Worm (Caenorhabditis elegans) whole organism, young adult: ENCODE data around the gene C16C8.27.

Source experiments
- B0019.2 ChIP-seq: fragments of 200-800 bp; sonication (Bioruptor generic); conservative IDR thresholded peaks from 2 replicates; pipeline ENCODE4 v1.3.6; 2022; ENCODE audit warnings: missing genetic modification reagents, missing genetic modification characterization, missing compliant biosample characterization
- B0035.1 ChIP-seq: sonication (generic microtip); optimal IDR thresholded peaks from 2 replicates; lab custom pipeline; 2016; ENCODE audit warnings: missing genetic modification characterization, mild to moderate bottlenecking, missing compliant biosample characterization, missing genotype, missing genetic modification reagents
- B0261.1 ChIP-seq: sonication (generic microtip); optimal IDR thresholded peaks from 2 replicates; lab custom pipeline; 2016; ENCODE audit warnings: mild to moderate bottlenecking, missing genetic modification characterization, moderate library complexity, missing compliant biosample characterization
- D2030.7 ChIP-seq: fragments of 200-800 bp; sonication (Bioruptor generic); IDR thresholded peaks from 2 replicates; pipeline ENCODE4 v1.3.6; 2022; ENCODE audit warnings: missing genetic modification reagents, missing genetic modification characterization, missing compliant biosample characterization
- F33H1.4 ChIP-seq: fragments of 200-800 bp; sonication (Bioruptor generic); IDR thresholded peaks from 2 replicates; pipeline ENCODE4 v1.3.6; 2022; ENCODE audit warnings: missing genetic modification reagents, missing genetic modification characterization, missing compliant biosample characterization
- F57A8.1 ChIP-seq: fragments of 200-800 bp; sonication (Bioruptor generic); optimal IDR thresholded peaks from 2 replicates; lab custom pipeline; 2018; ENCODE audit warnings: mild to moderate bottlenecking, missing genetic modification characterization, moderate library complexity, missing compliant biosample characterization
- K11D2.4 ChIP-seq: fragments of 200-800 bp; sonication (Bioruptor generic); IDR thresholded peaks from 2 replicates; pipeline ENCODE4 v1.3.6; 2022; ENCODE audit warnings: missing genetic modification reagents, missing genetic modification characterization, missing compliant biosample characterization
- K12H6.12 ChIP-seq: fragments of 200-800 bp; sonication (Bioruptor generic); optimal IDR thresholded peaks from 2 replicates; lab custom pipeline; 2018; ENCODE audit warnings: mild to moderate bottlenecking, missing genetic modification characterization, missing compliant biosample characterization
- T26A5.8 ChIP-seq: sonication (generic microtip); optimal IDR thresholded peaks from 2 replicates; lab custom pipeline; 2016; ENCODE audit warnings: missing genetic modification characterization, missing compliant biosample characterization
- aptf-2 ChIP-seq: fragments of 200-800 bp; sonication (Bioruptor generic); conservative IDR thresholded peaks from 2 replicates; pipeline ENCODE4 v1.3.6; 2022; ENCODE audit warnings: missing genetic modification reagents, missing genetic modification characterization, missing compliant biosample characterization
- athp-1 ChIP-seq: sonication (generic microtip); optimal IDR thresholded peaks from 2 replicates; lab custom pipeline; 2017; ENCODE audit warnings: mild to moderate bottlenecking, missing genetic modification characterization, missing compliant biosample characterization
- attf-3 ChIP-seq: fragments of 200-800 bp; sonication (Bioruptor generic); conservative IDR thresholded peaks from 2 replicates; pipeline ENCODE4 v1.3.6; 2022; ENCODE audit warnings: missing genetic modification reagents, missing genetic modification characterization, missing compliant biosample characterization
- bed-1 ChIP-seq: fragments of 200-800 bp; sonication (Bioruptor generic); IDR thresholded peaks from 2 replicates; pipeline ENCODE4 v1.3.6; 2022; ENCODE audit warnings: missing genetic modification reagents, missing genetic modification characterization, missing compliant biosample characterization
- ccch-3 ChIP-seq: fragments of 200-800 bp; sonication (Bioruptor generic); optimal IDR thresholded peaks from 2 replicates; lab custom pipeline; 2018; ENCODE audit warnings: mild to moderate bottlenecking, missing genetic modification characterization, missing compliant biosample characterization
- cebp-2 ChIP-seq: fragments of 200-800 bp; sonication (Bioruptor generic); IDR thresholded peaks from 2 replicates; pipeline ENCODE4 v1.3.6; 2022; ENCODE audit warnings: missing genetic modification characterization, missing compliant biosample characterization
- ceh-40 ChIP-seq: fragments of 200-800 bp; sonication (Bioruptor generic); IDR thresholded peaks from 2 replicates; pipeline ENCODE4 v1.3.6; 2022; ENCODE audit warnings: missing genetic modification characterization, missing compliant biosample characterization
- die-1 ChIP-seq: sonication (generic microtip); optimal IDR thresholded peaks from 2 replicates; lab custom pipeline; 2016; ENCODE audit warnings: missing genotype, mild to moderate bottlenecking, missing genetic modification characterization, missing compliant biosample characterization
- dox-1 ChIP-seq: fragments of 200-800 bp; sonication (Bioruptor generic); IDR thresholded peaks from 2 replicates; pipeline ENCODE4 v1.3.6; 2022; ENCODE audit warnings: missing genetic modification reagents, missing genetic modification characterization, missing compliant biosample characterization
- efl-1 ChIP-seq: fragments of 150-350 bp; optimal IDR thresholded peaks from 2 replicates; lab custom pipeline; 2014; ENCODE audit warnings: missing biosample characterization, missing genetic modification reagents, missing genetic modification characterization
- ekl-4 ChIP-seq: fragments of 200-800 bp; sonication (Bioruptor generic); IDR thresholded peaks from 2 replicates; pipeline ENCODE4 v1.3.6; 2022; ENCODE audit warnings: missing genetic modification reagents, missing genetic modification characterization, missing compliant biosample characterization
- ets-4 ChIP-seq: fragments of 200-800 bp; sonication (Bioruptor generic); optimal IDR thresholded peaks from 2 replicates; lab custom pipeline; 2018; ENCODE audit warnings: mild to moderate bottlenecking, missing genetic modification characterization, missing compliant biosample characterization
- fkh-3 ChIP-seq: sonication (generic microtip); optimal IDR thresholded peaks from 2 replicates; lab custom pipeline; 2016; ENCODE audit warnings: mild to moderate bottlenecking, missing genetic modification characterization, missing compliant biosample characterization
- him-1 ChIP-seq: sonication (generic microtip); optimal IDR thresholded peaks from 2 replicates; lab custom pipeline; 2016; ENCODE audit warnings: missing genotype, missing genetic modification reagents, missing genetic modification characterization, missing compliant biosample characterization
- hlh-12 ChIP-seq: sonication (generic microtip); optimal IDR thresholded peaks from 2 replicates; lab custom pipeline; 2016; ENCODE audit warnings: missing genetic modification characterization, missing compliant biosample characterization
- hlh-26 ChIP-seq: fragments of 200-800 bp; sonication (Bioruptor generic); conservative IDR thresholded peaks from 2 replicates; pipeline ENCODE4 v1.3.6; 2022; ENCODE audit warnings: missing genetic modification reagents, missing genetic modification characterization, missing compliant biosample characterization
- hrde-1 ChIP-seq: sonication (generic microtip); optimal IDR thresholded peaks from 2 replicates; lab custom pipeline; 2016; ENCODE audit warnings: missing genetic modification characterization, mild to moderate bottlenecking, missing compliant biosample characterization, moderate library complexity, missing genotype, missing genetic modification reagents, borderline replicate concordance
- let-526 ChIP-seq: fragments of 200-800 bp; sonication (Bioruptor generic); IDR thresholded peaks from 2 replicates; pipeline ENCODE4 v1.3.6; 2022; ENCODE audit warnings: missing genetic modification reagents, missing genetic modification characterization, missing compliant biosample characterization
- let-607 ChIP-seq, 2 experiments: fragments of 200-800 bp in 1 of 2; sonication (Bioruptor generic) in 1 of 2; sonication (generic microtip) in 1 of 2; optimal IDR thresholded peaks; 2 replicates each; lab custom pipeline; 2016 to 2018; ENCODE audit warnings: mild to moderate bottlenecking in 2 of 2, missing compliant biosample characterization in 2 of 2, missing genetic modification characterization in 2 of 2, moderate library complexity in 2 of 2, missing genotype in 1 of 2
- lin-35 ChIP-seq, 3 experiments: fragments of 150-350 bp in 2 of 3; sonication (generic microtip) in 1 of 3; optimal IDR thresholded peaks; 2 replicates each; lab custom pipeline; 2014 to 2018; ENCODE audit warnings: missing biosample characterization in 3 of 3, missing genetic modification characterization in 3 of 3, missing genetic modification reagents in 3 of 3
- lin-40 ChIP-seq: sonication (generic microtip); optimal IDR thresholded peaks from 2 replicates; lab custom pipeline; 2016; ENCODE audit warnings: missing genetic modification characterization, mild to moderate bottlenecking, missing compliant biosample characterization, missing genotype, missing genetic modification reagents
- lsl-1 ChIP-seq: fragments of 200-800 bp; sonication (Bioruptor generic); optimal IDR thresholded peaks from 2 replicates; lab custom pipeline; 2018; ENCODE audit warnings: mild to moderate bottlenecking, missing genetic modification characterization, moderate library complexity, missing compliant biosample characterization
- madf-3 ChIP-seq: fragments of 200-800 bp; sonication (Bioruptor generic); IDR thresholded peaks from 2 replicates; pipeline ENCODE4 v1.3.6; 2022; ENCODE audit warnings: missing genetic modification reagents, missing genetic modification characterization, missing compliant biosample characterization
- madf-6 ChIP-seq: fragments of 200-800 bp; sonication (Bioruptor generic); IDR thresholded peaks from 2 replicates; pipeline ENCODE4 v1.3.6; 2022; ENCODE audit warnings: missing genetic modification reagents, missing genetic modification characterization, missing compliant biosample characterization
- madf-8 ChIP-seq: fragments of 200-800 bp; sonication (Bioruptor generic); conservative IDR thresholded peaks from 2 replicates; pipeline ENCODE4 v1.3.6; 2022; ENCODE audit warnings: missing genetic modification reagents, missing genetic modification characterization, missing compliant biosample characterization
- mcd-1 ChIP-seq: fragments of 200-800 bp; sonication (Bioruptor generic); IDR thresholded peaks from 2 replicates; pipeline ENCODE4 v1.3.6; 2022; ENCODE audit warnings: missing genetic modification reagents, missing genetic modification characterization, missing compliant biosample characterization
- mxl-1 ChIP-seq: sonication (generic microtip); optimal IDR thresholded peaks from 2 replicates; lab custom pipeline; 2016; ENCODE audit warnings: missing genetic modification characterization, missing compliant biosample characterization
- nfya-2 ChIP-seq: fragments of 200-800 bp; sonication (Bioruptor generic); IDR thresholded peaks from 2 replicates; pipeline ENCODE4 v1.3.6; 2022; ENCODE audit warnings: missing genetic modification reagents, missing genetic modification characterization, missing compliant biosample characterization
- nhr-120 ChIP-seq: fragments of 200-800 bp; sonication (Bioruptor generic); IDR thresholded peaks from 2 replicates; pipeline ENCODE4 v1.3.6; 2022; ENCODE audit warnings: missing genetic modification characterization, missing compliant biosample characterization
- nhr-179 ChIP-seq: sonication (generic microtip); optimal IDR thresholded peaks from 2 replicates; lab custom pipeline; 2016; ENCODE audit warnings: mild to moderate bottlenecking, missing genetic modification characterization, missing compliant biosample characterization
- repo-1 ChIP-seq: sonication (generic microtip); optimal IDR thresholded peaks from 2 replicates; lab custom pipeline; 2017; ENCODE audit warnings: mild to moderate bottlenecking, missing genetic modification characterization, missing compliant biosample characterization
- sdz-38 ChIP-seq: sonication (generic microtip); optimal IDR thresholded peaks from 2 replicates; lab custom pipeline; 2016; ENCODE audit warnings: missing genotype, missing genetic modification characterization, missing compliant biosample characterization
- sea-2 ChIP-seq: fragments of 200-800 bp; sonication (Bioruptor generic); IDR thresholded peaks from 2 replicates; pipeline ENCODE4 v1.3.6; 2022; ENCODE audit warnings: missing genetic modification characterization, missing compliant biosample characterization
- snpc-1.1 ChIP-seq: sonication (generic microtip); optimal IDR thresholded peaks from 2 replicates; lab custom pipeline; 2017; ENCODE audit warnings: missing genetic modification characterization, mild to moderate bottlenecking, missing compliant biosample characterization, antibody characterized with exemption, moderate library complexity, missing genotype, missing genetic modification reagents; ENCODE audit not compliant: insufficient read depth
- sptf-2 ChIP-seq: fragments of 200-800 bp; sonication (Bioruptor generic); optimal IDR thresholded peaks from 2 replicates; lab custom pipeline; 2018; ENCODE audit warnings: mild to moderate bottlenecking, missing genetic modification characterization, missing compliant biosample characterization
- tbp1 ChIP-seq: fragments of 200-800 bp; sonication (Bioruptor generic); optimal IDR thresholded peaks from 2 replicates; lab custom pipeline; 2018; ENCODE audit warnings: mild to moderate bottlenecking, missing genetic modification characterization, missing compliant biosample characterization
- ztf-25 ChIP-seq: fragments of 200-800 bp; sonication (Bioruptor generic); IDR thresholded peaks from 2 replicates; pipeline ENCODE4 v1.3.6; 2022; ENCODE audit warnings: missing genetic modification reagents, missing genetic modification characterization, missing compliant biosample characterization
- ztf-26 ChIP-seq: sonication (generic microtip); optimal IDR thresholded peaks from 2 replicates; lab custom pipeline; 2017; ENCODE audit warnings: missing genetic modification characterization, missing compliant biosample characterization
- ztf-28 ChIP-seq: fragments of 200-800 bp; sonication (Bioruptor generic); IDR thresholded peaks from 2 replicates; pipeline ENCODE4 v1.3.6; 2022; ENCODE audit warnings: missing genetic modification reagents, missing genetic modification characterization, missing compliant biosample characterization

The C16C8.27 gene

ce11 chrII:3439244-3439698 lies 2.2 kb upstream of the C16C8.27 start (continued):
- TF ChIP-seq bed-1 (no peak), him-1 (tag; lab: Kevin White, UChicago) (peak; percentile 93), madf-8 (GFP tag; lab: Robert Waterston, UW) (no peak), sea-2 (no peak), ccch-3 (GFP tag; lab: Kevin White, UChicago) (no peak), madf-3 (GFP tag; lab: Robert Waterston, UW) (no peak), B0261.1 (tag; lab: Kevin White, UChicago) (peak; percentile 97), nhr-179 (tag; lab: Kevin White, UChicago) (no peak), ztf-28 (GFP tag; lab: Robert Waterston, UW) (no peak), cebp-2 (GFP tag; lab: Robert Waterston, UW) (0 out of 2 replicates have a peak, but pooled peaks have one; percentile 46), die-1 (tag; lab: Kevin White, UChicago) (peak; percentile 80), fkh-3 (tag; lab: Kevin White, UChicago) (no peak), sptf-2 (peak; percentile 73), sdz-38 (tag; lab: Kevin White, UChicago) (no peak), B0019.2 (GFP tag; lab: Robert Waterston, UW) (peak; percentile 49; the same call in 1 of the 2 replicates), hlh-26 (no peak), lsl-1 (GFP tag; lab: Kevin White, UChicago) (peak; percentile 65), athp-1 (peak; percentile 74), ceh-40 (GFP tag; lab: Robert Waterston, UW) (peak; percentile 76; the same call in 1 of the 2 replicates), snpc-1.1 (peak; percentile 7), mxl-1 (tag; lab: Kevin White, UChicago) (peak; percentile 58), ets-4 (GFP tag; lab: Kevin White, UChicago) (peak; percentile 33), hrde-1 (tag; lab: Kevin White, UChicago) (peak; percentile 51), K11D2.4 (GFP tag; lab: Robert Waterston, UW) (no peak), mcd-1 (GFP tag; lab: Robert Waterston, UW) (peak; percentile 80), K12H6.12 (tag; lab: Kevin White, UChicago) (peak; percentile 44), dox-1 (GFP tag; lab: Robert Waterston, UW) (peak; percentile 92), ekl-4 (peak; percentile 75), T26A5.8 (tag; lab: Kevin White, UChicago) (peak; percentile 52), hlh-12 (tag; lab: Kevin White, UChicago) (no peak), lin-35 (GFP tag; optimal IDR thresholded peaks at IDR 0.05; lab: Kevin White, UChicago) (peak in 1 of 3 experiments; percentile 39), efl-1 (GFP tag; lab: Kevin White, UChicago) (no peak), repo-1 (tag; lab: Kevin White, UChicago) (peak; percentile 82), nfya-2 (GFP tag; lab: Robert Waterston, UW) (no peak), F57A8.1 (GFP tag; lab: Kevin White, UChicago) (peak; percentile 81), ztf-26 (tag; lab: Kevin White, UChicago) (peak; percentile 84), ztf-25 (GFP tag; lab: Robert Waterston, UW) (peak; percentile 60; the same call in 1 of the 2 replicates), lin-40 (tag; lab: Kevin White, UChicago) (no peak), D2030.7 (peak; percentile 86), F33H1.4 (GFP tag; lab: Robert Waterston, UW) (0 out of 2 replicates have a peak, but pooled peaks have one; percentile 32), let-607 (tag; optimal IDR thresholded peaks at IDR 0.05; lab: Kevin White, UChicago) (peak; percentile 25 to 54), B0035.1 (peak; percentile 27), madf-6 (GFP tag; lab: Robert Waterston, UW) (peak; percentile 69), nhr-120 (GFP tag; lab: Robert Waterston, UW) (0 out of 2 replicates have a peak, but pooled peaks have one; percentile 79), aptf-2 (GFP tag; lab: Robert Waterston, UW) (peak; percentile 43; the same call in 1 of the 2 replicates), let-526 (GFP tag; lab: Robert Waterston, UW) (peak; percentile 40; the same call in 1 of the 2 replicates), attf-3 (GFP tag; lab: Robert Waterston, UW) (no peak), tbp1 (peak; percentile 97)
